Worm (Caenorhabditis elegans) whole organism, late embryonic: Measurements from ENCODE around the gene glt-1.

Experiments
- C08G9.2 ChIP-seq: sonication (generic microtip); optimal IDR thresholded peaks from 2 replicates; lab custom pipeline; 2016; ENCODE audit warnings: mild to moderate bottlenecking, missing genetic modification characterization, moderate library complexity, missing compliant biosample characterization
- C38D4.7 ChIP-seq: fragments of 200-800 bp; sonication (Bioruptor generic); optimal IDR thresholded peaks from 2 replicates; lab custom pipeline; 2018; ENCODE audit warnings: mild to moderate bottlenecking, missing genetic modification characterization, moderate library complexity, missing compliant biosample characterization
- F13H6.1 ChIP-seq: sonication (generic microtip); optimal IDR thresholded peaks from 2 replicates; lab custom pipeline; 2016; ENCODE audit warnings: missing genetic modification characterization, missing compliant biosample characterization
- K09A11.1 ChIP-seq: sonication (generic microtip); optimal IDR thresholded peaks from 2 replicates; lab custom pipeline; 2017; ENCODE audit warnings: antibody characterized with exemption, mild to moderate bottlenecking, missing genetic modification characterization, missing compliant biosample characterization; ENCODE audit not compliant: insufficient read depth
- ahr-1 ChIP-seq: sonication (generic microtip); optimal IDR thresholded peaks from 2 replicates; lab custom pipeline; 2016; ENCODE audit warnings: missing genetic modification characterization, missing compliant biosample characterization
- ceh-14 ChIP-seq: sonication (generic microtip); optimal IDR thresholded peaks from 2 replicates; lab custom pipeline; 2016; ENCODE audit warnings: missing genotype, missing genetic modification characterization, missing compliant biosample characterization
- ceh-18 ChIP-seq: sonication (generic microtip); optimal IDR thresholded peaks from 2 replicates; lab custom pipeline; 2016; ENCODE audit warnings: missing genetic modification characterization, missing compliant biosample characterization
- ceh-19 ChIP-seq: fragments of 200-800 bp; sonication (Bioruptor generic); optimal IDR thresholded peaks from 2 replicates; lab custom pipeline; 2018; ENCODE audit warnings: mild to moderate bottlenecking, missing genetic modification characterization, missing compliant biosample characterization
- ceh-2 ChIP-seq: sonication (generic microtip); optimal IDR thresholded peaks from 2 replicates; lab custom pipeline; 2016; ENCODE audit warnings: missing genotype, missing genetic modification characterization, missing compliant biosample characterization
- ceh-22 ChIP-seq: sonication (generic microtip); optimal IDR thresholded peaks from 2 replicates; lab custom pipeline; 2017; ENCODE audit warnings: missing biosample characterization, missing genetic modification characterization
- ceh-24 ChIP-seq: sonication (generic microtip); optimal IDR thresholded peaks from 2 replicates; lab custom pipeline; 2016; ENCODE audit warnings: mild to moderate bottlenecking, missing genetic modification characterization, missing compliant biosample characterization
- ceh-30 ChIP-seq: fragments of 150-350 bp; optimal IDR thresholded peaks from 2 replicates; lab custom pipeline; 2014; ENCODE audit warnings: missing biosample characterization, missing genetic modification characterization
- ceh-31 ChIP-seq: sonication (generic microtip); optimal IDR thresholded peaks from 2 replicates; lab custom pipeline; 2016; ENCODE audit warnings: missing genetic modification characterization, missing compliant biosample characterization
- ceh-34 ChIP-seq: sonication (generic microtip); optimal IDR thresholded peaks from 2 replicates; lab custom pipeline; 2016; ENCODE audit warnings: mild to moderate bottlenecking, missing genetic modification characterization, missing compliant biosample characterization
- ceh-48 ChIP-seq: sonication (generic microtip); optimal IDR thresholded peaks from 2 replicates; lab custom pipeline; 2016; ENCODE audit warnings: missing genetic modification characterization, inconsistent platforms, missing compliant biosample characterization
- ceh-6 ChIP-seq: fragments of 200-800 bp; sonication (Bioruptor generic); optimal IDR thresholded peaks from 2 replicates; lab custom pipeline; 2018; ENCODE audit warnings: mild to moderate bottlenecking, missing genetic modification characterization, missing compliant biosample characterization
- ceh-9 ChIP-seq: sonication (generic microtip); optimal IDR thresholded peaks from 2 replicates; lab custom pipeline; 2016; ENCODE audit warnings: mild to moderate bottlenecking, missing genetic modification characterization, inconsistent platforms, missing compliant biosample characterization
- che-1 ChIP-seq: sonication (generic microtip); optimal IDR thresholded peaks from 2 replicates; lab custom pipeline; 2016; ENCODE audit warnings: mild to moderate bottlenecking, missing genetic modification characterization, missing compliant biosample characterization
- dve-1 ChIP-seq: sonication (generic microtip); optimal IDR thresholded peaks from 2 replicates; lab custom pipeline; 2017; ENCODE audit warnings: antibody characterized with exemption, mild to moderate bottlenecking, missing genetic modification characterization, missing compliant biosample characterization
- eyg-1 ChIP-seq: sonication (generic microtip); optimal IDR thresholded peaks from 2 replicates; lab custom pipeline; 2016; ENCODE audit warnings: missing genotype, missing genetic modification characterization, missing compliant biosample characterization
- fkh-10 ChIP-seq: fragments of 150-350 bp; optimal IDR thresholded peaks from 2 replicates; lab custom pipeline; 2014; ENCODE audit warnings: missing biosample characterization, missing genetic modification reagents, missing genetic modification characterization
- fkh-6 ChIP-seq: sonication (generic microtip); optimal IDR thresholded peaks from 2 replicates; lab custom pipeline; 2016; ENCODE audit warnings: missing genetic modification characterization, missing compliant biosample characterization
- hlh-15 ChIP-seq: sonication (generic microtip); optimal IDR thresholded peaks from 2 replicates; lab custom pipeline; 2016; ENCODE audit warnings: missing genetic modification characterization, missing compliant biosample characterization
- hlh-8 ChIP-seq: sonication (generic microtip); optimal IDR thresholded peaks from 2 replicates; lab custom pipeline; 2016; ENCODE audit warnings: missing genotype, missing genetic modification characterization, missing compliant biosample characterization
- pag-3 ChIP-seq: sonication (generic microtip); optimal IDR thresholded peaks from 2 replicates; lab custom pipeline; 2016; ENCODE audit warnings: missing compliant biosample characterization, missing genetic modification characterization, borderline replicate concordance
- pha-2 ChIP-seq: sonication (generic microtip); optimal IDR thresholded peaks from 2 replicates; lab custom pipeline; 2017; ENCODE audit warnings: mild to moderate bottlenecking, missing genetic modification characterization, missing compliant biosample characterization
- pha-4 ChIP-seq: fragments of 150-350 bp; optimal IDR thresholded peaks from 2 replicates; lab custom pipeline; 2018; ENCODE audit warnings: missing biosample characterization, missing genetic modification reagents, missing genetic modification characterization
- pqm-1 ChIP-seq: sonication (generic microtip); optimal IDR thresholded peaks from 2 replicates; lab custom pipeline; 2016; ENCODE audit warnings: missing genetic modification characterization, missing compliant biosample characterization
- pros-1 ChIP-seq: fragments of 150-350 bp; optimal IDR thresholded peaks from 2 replicates; lab custom pipeline; 2014; ENCODE audit warnings: missing biosample characterization, missing genetic modification reagents, missing genetic modification characterization
- ref-2 ChIP-seq: sonication (generic microtip); optimal IDR thresholded peaks from 2 replicates; lab custom pipeline; 2016; ENCODE audit warnings: missing genetic modification characterization, missing compliant biosample characterization
- rnt-1 ChIP-seq: sonication (generic microtip); optimal IDR thresholded peaks from 2 replicates; lab custom pipeline; 2016; ENCODE audit warnings: missing genetic modification characterization, missing compliant biosample characterization
- sdc-2 ChIP-seq: sonication (generic microtip); optimal IDR thresholded peaks from 2 replicates; lab custom pipeline; 2016; ENCODE audit warnings: missing genotype, missing genetic modification characterization, missing compliant biosample characterization
- sox-2 ChIP-seq: fragments of 200-800 bp; sonication (Bioruptor generic); IDR thresholded peaks from 2 replicates; pipeline ENCODE4 v1.3.6; 2022; ENCODE audit warnings: missing genetic modification reagents, missing genetic modification characterization, missing compliant biosample characterization
- tbx-2 ChIP-seq: sonication (generic microtip); optimal IDR thresholded peaks from 2 replicates; lab custom pipeline; 2016; ENCODE audit warnings: missing genetic modification characterization, missing compliant biosample characterization
- unc-3 ChIP-seq, 2 experiments: fragments of 200-800 bp in 1 of 2; sonication (Bioruptor generic) in 1 of 2; sonication (generic microtip) in 1 of 2; conservative IDR thresholded peaks in 1 of 2; optimal IDR thresholded peaks in 1 of 2; 2 replicates each; pipeline versions ENCODE4 v1.3.6 to Lab custom; 2016 to 2022; ENCODE audit warnings: missing compliant biosample characterization in 2 of 2, missing genetic modification characterization in 2 of 2, missing genetic modification reagents in 1 of 2
- unc-86 ChIP-seq: sonication (generic microtip); optimal IDR thresholded peaks from 2 replicates; lab custom pipeline; 2016; ENCODE audit warnings: missing genetic modification characterization, missing compliant biosample characterization
- zip-5 ChIP-seq: sonication (generic microtip); optimal IDR thresholded peaks from 2 replicates; lab custom pipeline; 2016; ENCODE audit warnings: missing genetic modification characterization, missing compliant biosample characterization
- ztf-16 ChIP-seq: sonication (generic microtip); optimal IDR thresholded peaks from 2 replicates; lab custom pipeline; 2017; ENCODE audit warnings: missing genetic modification characterization, missing compliant biosample characterization

Gene glt-1

ce11 chrX:3498953-3499352 lies 3.1 kb downstream of the glt-1 start, which contains the start of gene C12D12.1:
Gene C12D12.1, plus strand, starts transcription at chrX:3499253.
- TF ChIP-seq ceh-48 (tag; lab: Kevin White, UChicago) = no peak
- no peak for TF ChIP-seq pag-3 (tag; lab: Kevin White, UChicago)
- no peak for TF ChIP-seq eyg-1
- no peak for TF ChIP-seq che-1 (tag; lab: Kevin White, UChicago)
- no peak for TF ChIP-seq ceh-30 (tag; lab: Kevin White, UChicago)
- no peak for TF ChIP-seq pha-2 (tag; lab: Kevin White, UChicago)
- no peak for TF ChIP-seq ref-2 (tag; lab: Kevin White, UChicago)
- TF ChIP-seq zip-5 (tag; lab: Kevin White, UChicago) = no peak
- no peak for TF ChIP-seq ceh-34 (tag; lab: Kevin White, UChicago)
- no peak for TF ChIP-seq pqm-1 (tag; lab: Kevin White, UChicago)
- no peak for TF ChIP-seq pros-1 (tag; lab: Kevin White, UChicago)
- TF ChIP-seq K09A11.1 (tag; lab: Kevin White, UChicago) = no peak
- no peak for TF ChIP-seq unc-3 (GFP tag; conservative IDR thresholded peaks at IDR 0.05; lab: Robert Waterston, UW)
- no peak for TF ChIP-seq unc-3 (tag; optimal IDR thresholded peaks at IDR 0.05; lab: Kevin White, UChicago)
- no peak for TF ChIP-seq C38D4.7
- TF ChIP-seq sdc-2 = no peak

ce11 chrX:3499867-3500266 lies 4.0 kb downstream of the glt-1 start:
- no peak for TF ChIP-seq fkh-10
- TF ChIP-seq, all 69 proteins: peak for 0

- no peak for TF ChIP-seq pag-3 (tag; lab: Kevin White, UChicago)
- no peak for TF ChIP-seq zip-5 (tag; lab: Kevin White, UChicago)
- TF ChIP-seq unc-86 (tag; lab: Kevin White, UChicago) = no peak
- no peak for TF ChIP-seq ceh-9
Measured at ce11 chrX:3500357-3500756, 4.5 kb downstream of the glt-1 start.

ce11 chrX:3500903-3501302 lies 5.1 kb downstream of the glt-1 start:
- TF ChIP-seq ztf-16 (tag; lab: Kevin White, UChicago) = no peak
- no peak for TF ChIP-seq hlh-15 (tag; lab: Kevin White, UChicago)
- TF ChIP-seq unc-86 (tag; lab: Kevin White, UChicago) = no peak
- no peak for TF ChIP-seq ceh-30 (tag; lab: Kevin White, UChicago)
- no peak for TF ChIP-seq dve-1 (tag; lab: Kevin White, UChicago)
- no peak for TF ChIP-seq unc-3 (GFP tag; conservative IDR thresholded peaks at IDR 0.05; lab: Robert Waterston, UW)
- no peak for TF ChIP-seq unc-3 (tag; optimal IDR thresholded peaks at IDR 0.05; lab: Kevin White, UChicago)
- TF ChIP-seq ceh-19 (GFP tag; lab: Kevin White, UChicago) = no peak
- no peak for TF ChIP-seq ceh-31
- no peak for TF ChIP-seq che-1 (tag; lab: Kevin White, UChicago)
- no peak for TF ChIP-seq pag-3 (tag; lab: Kevin White, UChicago)
- TF ChIP-seq pha-4 = no peak
- TF ChIP-seq ceh-9 = no peak
- TF ChIP-seq C08G9.2 (tag; lab: Kevin White, UChicago) = no peak
- no peak for TF ChIP-seq ceh-24 (tag; lab: Kevin White, UChicago)
- no peak for TF ChIP-seq ceh-6 (GFP tag; lab: Kevin White, UChicago)
- no peak for TF ChIP-seq ceh-2 (tag; lab: Kevin White, UChicago)
- no peak for TF ChIP-seq ceh-18
- TF ChIP-seq ahr-1 (tag; lab: Kevin White, UChicago) = no peak
- TF ChIP-seq tbx-2 (tag; lab: Kevin White, UChicago) = no peak

- no peak for TF ChIP-seq fkh-6 (tag; lab: Kevin White, UChicago)
- no peak for TF ChIP-seq tbx-2 (tag; lab: Kevin White, UChicago)
- no peak for TF ChIP-seq F13H6.1
- no peak for TF ChIP-seq pha-2 (tag; lab: Kevin White, UChicago)
- no peak for TF ChIP-seq sox-2 (GFP tag; lab: Robert Waterston, UW)
- TF ChIP-seq fkh-10 = no peak
- TF ChIP-seq hlh-8 = no peak
- TF ChIP-seq K09A11.1 (tag; lab: Kevin White, UChicago) = no peak
- no peak for TF ChIP-seq ceh-14
- TF ChIP-seq rnt-1 (tag; lab: Kevin White, UChicago) = no peak
- TF ChIP-seq pha-4 = no peak
- no peak for TF ChIP-seq ceh-22 (tag; lab: Kevin White, UChicago)
- TF ChIP-seq C38D4.7 = no peak
- no peak for TF ChIP-seq pqm-1 (tag; lab: Kevin White, UChicago)
Measured at ce11 chrX:3503025-3503424, 7.2 kb downstream of the glt-1 start.
